Fruit fly (Drosophila melanogaster) whole organism, pupa: ENCODE results near the gene Klp31E.

ENCODE experiments used
- CG10348 ChIP-seq: fragments of 200-800 bp; sonication (Bioruptor generic); IDR thresholded peaks from 2 replicates; pipeline ENCODE4 v1.3.6; 2022; ENCODE audit warnings: missing biosample characterization, missing genetic modification characterization
- CG12605 ChIP-seq: fragments of 200-800 bp; sonication (Bioruptor generic); IDR thresholded peaks from 2 replicates; pipeline ENCODE4 v1.3.6; 2022; ENCODE audit warnings: missing biosample characterization, missing genetic modification characterization
- CG14655 ChIP-seq: fragments of 200-800 bp; sonication (Bioruptor generic); optimal IDR thresholded peaks from 3 replicates; lab custom pipeline; 2017; ENCODE audit warnings: mild to moderate bottlenecking, missing biosample characterization, missing genetic modification reagents, missing genetic modification characterization
- CG15710 ChIP-seq: fragments of 200-800 bp; sonication (Bioruptor generic); optimal IDR thresholded peaks from 2 replicates; lab custom pipeline; 2018; ENCODE audit warnings: missing biosample characterization, mild to moderate bottlenecking, missing genetic modification characterization, moderate library complexity
- CG17806 ChIP-seq: fragments of 200-800 bp; sonication (Bioruptor generic); optimal IDR thresholded peaks from 2 replicates; lab custom pipeline; 2018; ENCODE audit warnings: missing biosample characterization, mild to moderate bottlenecking, missing genetic modification characterization, moderate library complexity
- CG32121 ChIP-seq: fragments of 200-800 bp; sonication (Bioruptor generic); IDR thresholded peaks from 2 replicates; pipeline ENCODE4 v1.3.6; 2022; ENCODE audit warnings: missing biosample characterization, missing genetic modification characterization
- CG34367 ChIP-seq: fragments of 200-800 bp; sonication (Bioruptor generic); optimal IDR thresholded peaks from 2 replicates; lab custom pipeline; 2018; ENCODE audit warnings: missing biosample characterization, mild to moderate bottlenecking, missing genetic modification characterization
- CG8159 ChIP-seq: fragments of 200-800 bp; sonication (Bioruptor generic); optimal IDR thresholded peaks from 3 replicates; lab custom pipeline; 2018; ENCODE audit warnings: missing biosample characterization, mild to moderate bottlenecking, missing genetic modification characterization, moderate library complexity
- D1 ChIP-seq: fragments of 200-800 bp; sonication (Bioruptor generic); optimal IDR thresholded peaks from 2 replicates; lab custom pipeline; 2018; ENCODE audit warnings: missing biosample characterization, mild to moderate bottlenecking, missing genetic modification characterization, moderate library complexity
- Ets98B ChIP-seq: fragments of 200-800 bp; sonication (Bioruptor generic); IDR thresholded peaks from 2 replicates; pipeline ENCODE4 v1.3.6; 2022; ENCODE audit warnings: missing biosample characterization, missing genetic modification characterization
- Pif1A ChIP-seq: fragments of 200-800 bp; sonication (Bioruptor generic); optimal IDR thresholded peaks from 3 replicates; lab custom pipeline; 2016; ENCODE audit warnings: missing biosample characterization, missing genetic modification characterization
- Pif1B ChIP-seq: fragments of 200-800 bp; sonication (Bioruptor generic); optimal IDR thresholded peaks from 3 replicates; lab custom pipeline; 2016; ENCODE audit warnings: missing biosample characterization, missing genetic modification characterization
- gl ChIP-seq: fragments of 200-800 bp; sonication (Bioruptor generic); optimal IDR thresholded peaks from 2 replicates; lab custom pipeline; 2018; ENCODE audit warnings: missing biosample characterization, mild to moderate bottlenecking, missing genetic modification characterization
- rn ChIP-seq: fragments of 200-800 bp; sonication (Bioruptor generic); IDR thresholded peaks from 2 replicates; pipeline ENCODE4 v1.3.6; 2022; ENCODE audit warnings: missing biosample characterization, missing genetic modification characterization

DNA sequence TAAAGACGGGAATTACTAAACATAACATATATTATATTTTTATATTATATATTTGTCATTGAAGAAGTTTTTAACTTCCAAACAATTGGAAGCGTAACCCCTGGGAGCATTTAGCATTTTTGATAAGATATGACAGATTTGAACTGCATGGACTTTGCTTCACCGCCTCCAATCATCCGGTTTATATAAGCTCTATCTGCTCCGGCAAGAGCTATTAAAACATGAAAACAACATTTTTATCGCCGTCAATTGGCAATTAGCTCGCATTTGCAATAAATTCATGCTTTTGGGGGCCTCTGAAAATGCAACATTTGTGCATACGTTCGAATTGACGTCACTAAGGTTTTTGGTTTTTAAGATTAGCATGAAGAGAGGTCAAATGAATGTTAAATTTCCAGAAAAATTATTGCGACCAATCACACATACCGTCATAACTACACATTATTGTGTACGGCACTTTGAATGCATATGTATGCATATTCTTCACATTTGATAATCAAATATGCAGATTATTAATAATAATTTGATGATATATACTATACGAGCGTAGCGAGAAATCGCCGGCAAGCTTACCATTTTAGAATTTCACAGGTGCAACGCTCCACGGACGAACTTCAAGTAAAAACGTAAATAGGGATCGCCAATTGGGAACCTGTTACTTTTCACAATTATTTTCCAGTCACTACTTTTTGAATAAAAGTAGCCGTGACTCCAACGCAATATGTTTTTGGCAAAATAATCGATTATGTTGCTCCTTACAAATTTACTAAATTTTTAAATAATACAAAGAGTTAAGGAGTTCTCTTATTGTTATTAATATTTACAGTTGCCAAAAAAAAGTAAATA lies 18.0 kb upstream of the Klp31E start, which contains the start of gene Mdh1:
- TF ChIP-seq CG17806 (tag; lab: Kevin White, UChicago) (no peak), Ets98B (GFP tag; lab: Robert Waterston, UW) (no peak), CG14655 (no peak), D1 (tag; lab: Kevin White, UChicago) (no peak), CG8159 (tag; lab: Kevin White, UChicago) (no peak), CG34367 (no peak), Pif1B (GFP tag; lab: Kevin White, UChicago) (no peak), CG32121 (GFP tag; lab: Robert Waterston, UW) (no peak), gl (tag; lab: Kevin White, UChicago) (no peak), CG12605 (GFP tag; lab: Robert Waterston, UW) (no peak), Pif1A (GFP tag; lab: Kevin White, UChicago) (no peak), CG10348 (GFP tag; lab: Robert Waterston, UW) (no peak), rn (GFP tag; lab: Robert Waterston, UW) (no peak), CG15710 (tag; lab: Kevin White, UChicago) (no peak)
